Fruit fly (Drosophila melanogaster) whole organism, embryonic: ENCODE results near the gene CG7006.
A peak's percentile ranks its signal among the peaks of the same experiment; 100 is the strongest.

ENCODE experiments used
- Atf3 ChIP-seq: fragments of 200-800 bp; sonication (Bioruptor generic); optimal IDR thresholded peaks from 3 replicates; lab custom pipeline; 2016; ENCODE audit warnings: missing biosample characterization, missing genetic modification characterization
- Awh ChIP-seq: fragments of 200-800 bp; sonication (Bioruptor generic); IDR thresholded peaks from 2 replicates; pipeline ENCODE4, ENCODE4 v1.3.6; 2022; ENCODE audit warnings: missing biosample characterization, missing genetic modification characterization
- B-H2 ChIP-seq: fragments of 200-800 bp; sonication (Bioruptor generic); optimal IDR thresholded peaks from 2 replicates; lab custom pipeline; 2018; ENCODE audit warnings: missing biosample characterization, mild to moderate bottlenecking, missing genetic modification characterization
- CG10979 ChIP-seq: fragments of 200-800 bp; sonication (Bioruptor generic); optimal IDR thresholded peaks from 2 replicates; lab custom pipeline; 2018; ENCODE audit warnings: missing biosample characterization, mild to moderate bottlenecking, missing genetic modification characterization, moderate library complexity
- CG11398 ChIP-seq: fragments of 200-800 bp; sonication (Bioruptor generic); optimal IDR thresholded peaks from 2 replicates; lab custom pipeline; 2016; ENCODE audit warnings: missing biosample characterization, missing genetic modification characterization
- CG11456 ChIP-seq: fragments of 200-800 bp; sonication (Bioruptor generic); IDR thresholded peaks from 3 replicates; pipeline ENCODE4 v1.3.6; 2022; ENCODE audit warnings: missing biosample characterization, missing genetic modification characterization
- CG12219 ChIP-seq: fragments of 200-800 bp; sonication (Bioruptor generic); optimal IDR thresholded peaks from 3 replicates; lab custom pipeline; 2018; ENCODE audit warnings: missing biosample characterization, mild to moderate bottlenecking, missing genetic modification characterization
- CG13624 ChIP-seq: fragments of 200-800 bp; sonication (Bioruptor generic); optimal IDR thresholded peaks from 2 replicates; lab custom pipeline; 2016; ENCODE audit warnings: missing biosample characterization, missing genetic modification characterization
- CG14667 ChIP-seq: fragments of 200-800 bp; sonication (Bioruptor generic); IDR thresholded peaks from 2 replicates; pipeline ENCODE4 v1.3.6; 2022; ENCODE audit warnings: missing biosample characterization, missing genetic modification characterization
- CG14860 ChIP-seq: fragments of 200-800 bp; sonication (Bioruptor generic); IDR thresholded peaks from 3 replicates; pipeline ENCODE4 v1.3.6; 2022; ENCODE audit warnings: missing biosample characterization, missing genetic modification characterization; ENCODE audit not compliant: partially characterized antibody
- CG15269 ChIP-seq: fragments of 200-800 bp; sonication (Bioruptor generic); optimal IDR thresholded peaks from 2 replicates; lab custom pipeline; 2018; ENCODE audit warnings: missing biosample characterization, mild to moderate bottlenecking, missing genetic modification characterization, moderate library complexity
- CG1647 ChIP-seq: fragments of 200-800 bp; sonication (Bioruptor generic); optimal IDR thresholded peaks from 3 replicates; lab custom pipeline; 2016; ENCODE audit warnings: missing biosample characterization, missing genetic modification characterization
- CG17359 ChIP-seq: fragments of 200-800 bp; sonication (Bioruptor generic); optimal IDR thresholded peaks from 3 replicates; lab custom pipeline; 2018; ENCODE audit warnings: missing biosample characterization, mild to moderate bottlenecking, missing genetic modification characterization, moderate library complexity
- CG17568 ChIP-seq: fragments of 200-800 bp; sonication (Bioruptor generic); optimal IDR thresholded peaks from 2 replicates; lab custom pipeline; 2018; ENCODE audit warnings: missing biosample characterization, mild to moderate bottlenecking, missing genetic modification characterization, moderate library complexity
- CG31224 ChIP-seq: fragments of 200-800 bp; sonication (Bioruptor generic); IDR thresholded peaks from 2 replicates; pipeline ENCODE4 v1.3.6; 2022; ENCODE audit warnings: missing biosample characterization, missing genetic modification characterization
- CG32772 ChIP-seq: fragments of 200-800 bp; sonication (Bioruptor generic); IDR thresholded peaks from 2 replicates; pipeline ENCODE4 v1.3.6; 2022; ENCODE audit warnings: missing biosample characterization, missing genetic modification characterization
- CG3407 ChIP-seq: fragments of 200-800 bp; sonication (Bioruptor generic); optimal IDR thresholded peaks from 2 replicates; lab custom pipeline; 2018; ENCODE audit warnings: missing biosample characterization, mild to moderate bottlenecking, missing genetic modification characterization
- CG3726 ChIP-seq: fragments of 200-800 bp; sonication (Bioruptor generic); IDR thresholded peaks from 3 replicates; pipeline ENCODE4, ENCODE4 v1.3.6; 2022; ENCODE audit warnings: missing biosample characterization, missing genetic modification characterization
- CG4617 ChIP-seq: fragments of 200-800 bp; sonication (Bioruptor generic); optimal IDR thresholded peaks from 3 replicates; lab custom pipeline; 2016; ENCODE audit warnings: missing biosample characterization, missing genetic modification characterization, borderline replicate concordance
- CG4730 ChIP-seq: fragments of 200-800 bp; sonication (Bioruptor generic); IDR thresholded peaks from 2 replicates; pipeline ENCODE4 v1.3.6; 2022; ENCODE audit warnings: missing biosample characterization, missing genetic modification characterization
- CG5180 ChIP-seq: fragments of 200-800 bp; sonication (Bioruptor generic); optimal IDR thresholded peaks from 3 replicates; lab custom pipeline; 2017; ENCODE audit warnings: missing biosample characterization, missing genetic modification characterization, mild to moderate bottlenecking, moderate library complexity, missing genetic modification reagents
- CG6254 ChIP-seq: fragments of 200-800 bp; sonication (Bioruptor generic); optimal IDR thresholded peaks from 3 replicates; lab custom pipeline; 2017; ENCODE audit warnings: mild to moderate bottlenecking, missing biosample characterization, missing genetic modification reagents, missing genetic modification characterization
- CG7786 ChIP-seq: fragments of 200-800 bp; sonication (Bioruptor generic); optimal IDR thresholded peaks from 2 replicates; lab custom pipeline; 2016; ENCODE audit warnings: missing biosample characterization, missing genetic modification characterization
- CTCF ChIP-seq: fragments of 200-800 bp; sonication (Bioruptor generic); optimal IDR thresholded peaks from 2 replicates; lab custom pipeline; 2017; ENCODE audit warnings: missing biosample characterization, mild to moderate bottlenecking, missing genetic modification characterization, moderate library complexity
- Chrac-16 ChIP-seq: fragments of 200-800 bp; sonication (Bioruptor generic); optimal IDR thresholded peaks from 3 replicates; lab custom pipeline; 2016; ENCODE audit warnings: missing biosample characterization, missing genetic modification characterization
- Deaf1 ChIP-seq: fragments of 200-800 bp; optimal IDR thresholded peaks from 3 replicates; lab custom pipeline; 2019; ENCODE audit warnings: missing biosample characterization, mild to moderate bottlenecking, missing genetic modification characterization, moderate library complexity
- ERR ChIP-seq: fragments of 200-800 bp; sonication (Bioruptor generic); optimal IDR thresholded peaks from 2 replicates; lab custom pipeline; 2016; ENCODE audit warnings: missing biosample characterization, missing genetic modification characterization
- Fer2 ChIP-seq: fragments of 200-800 bp; sonication (Bioruptor generic); optimal IDR thresholded peaks from 2 replicates; lab custom pipeline; 2018; ENCODE audit warnings: missing biosample characterization, mild to moderate bottlenecking, missing genetic modification characterization, moderate library complexity
- Hmx ChIP-seq: fragments of 200-800 bp; sonication (Bioruptor generic); optimal IDR thresholded peaks from 2 replicates; lab custom pipeline; 2016; ENCODE audit warnings: missing biosample characterization, missing genetic modification characterization
- Hr51 ChIP-seq, 2 experiments: fragments of 200-800 bp; sonication (Bioruptor generic); optimal IDR thresholded peaks; 2 replicates in 1 of 2; 3 replicates in 1 of 2; lab custom pipeline; 2016 to 2018; ENCODE audit warnings: missing biosample characterization in 2 of 2, missing genetic modification characterization in 2 of 2, mild to moderate bottlenecking in 1 of 2, moderate library complexity in 1 of 2
- Meics ChIP-seq: fragments of 200-800 bp; sonication (Bioruptor generic); optimal IDR thresholded peaks from 2 replicates; lab custom pipeline; 2017; ENCODE audit warnings: missing biosample characterization, mild to moderate bottlenecking, missing genetic modification characterization
- Nf-YC ChIP-seq: fragments of 200-800 bp; optimal IDR thresholded peaks from 3 replicates; lab custom pipeline; 2019; ENCODE audit warnings: missing biosample characterization, mild to moderate bottlenecking, missing genetic modification characterization, moderate library complexity
- Scr ChIP-seq: fragments of 200-800 bp; sonication (Bioruptor generic); IDR thresholded peaks from 2 replicates; pipeline ENCODE4 v1.3.6; 2022; ENCODE audit warnings: missing biosample characterization, missing genetic modification characterization; ENCODE audit not compliant: partially characterized antibody
- Ssrp ChIP-seq: fragments of 200-800 bp; sonication (Bioruptor generic); optimal IDR thresholded peaks from 2 replicates; lab custom pipeline; 2018; ENCODE audit warnings: missing biosample characterization, mild to moderate bottlenecking, missing genetic modification characterization, moderate library complexity
- amos ChIP-seq: fragments of 200-800 bp; sonication (Bioruptor generic); IDR thresholded peaks from 2 replicates; pipeline ENCODE4 v1.3.6; 2022; ENCODE audit warnings: missing biosample characterization, missing genetic modification characterization; ENCODE audit not compliant: partially characterized antibody
- btn ChIP-seq: fragments of 200-800 bp; sonication (Bioruptor generic); optimal IDR thresholded peaks from 2 replicates; lab custom pipeline; 2016; ENCODE audit warnings: missing biosample characterization, missing genetic modification characterization
- chm ChIP-seq: fragments of 200-800 bp; sonication (Bioruptor generic); IDR thresholded peaks from 2 replicates; pipeline ENCODE4 v1.3.6; 2022; ENCODE audit warnings: missing biosample characterization, missing genetic modification characterization
- gcm2 ChIP-seq: fragments of 200-800 bp; sonication (Bioruptor generic); optimal IDR thresholded peaks from 2 replicates; lab custom pipeline; 2016; ENCODE audit warnings: missing biosample characterization, missing genetic modification characterization
- gfzf ChIP-seq: fragments of 200-800 bp; sonication (Bioruptor generic); optimal IDR thresholded peaks from 2 replicates; lab custom pipeline; 2016; ENCODE audit warnings: missing biosample characterization, mild to moderate bottlenecking, missing genetic modification characterization, moderate library complexity
- grau ChIP-seq: fragments of 200-800 bp; optimal IDR thresholded peaks from 3 replicates; lab custom pipeline; 2019; ENCODE audit warnings: missing biosample characterization, mild to moderate bottlenecking, missing genetic modification characterization, moderate library complexity
- gsb-n ChIP-seq: fragments of 200-800 bp; sonication (Bioruptor generic); optimal IDR thresholded peaks from 3 replicates; lab custom pipeline; 2018; ENCODE audit warnings: missing biosample characterization, mild to moderate bottlenecking, missing genetic modification characterization
- hth ChIP-seq: fragments of >200 bp; optimal IDR thresholded peaks from 2 replicates; lab custom pipeline; 2017; ENCODE audit warnings: inconsistent platforms
- lilli ChIP-seq: fragments of 200-800 bp; sonication (Bioruptor generic); optimal IDR thresholded peaks from 3 replicates; lab custom pipeline; 2016; ENCODE audit warnings: missing biosample characterization, missing genetic modification characterization
- maf-S ChIP-seq: fragments of 200-800 bp; sonication (Bioruptor generic); optimal IDR thresholded peaks from 2 replicates; lab custom pipeline; 2016; ENCODE audit warnings: missing biosample characterization, missing genetic modification characterization
- pan ChIP-seq, 4 experiments: fragments of >200 bp in 3 of 4; fragments of 200-800 bp in 1 of 4; sonication (Bioruptor generic) in 1 of 4; optimal IDR thresholded peaks in 3 of 4; IDR thresholded peaks in 1 of 4; 2 replicates each; pipeline versions ENCODE4 v1.3.6 to Lab custom; 2017 to 2022; ENCODE audit warnings: missing biosample characterization in 2 of 4, missing genetic modification characterization in 2 of 4, mixed read lengths in 1 of 4
- pho ChIP-seq: fragments of 200-800 bp; sonication (Bioruptor generic); optimal IDR thresholded peaks from 2 replicates; lab custom pipeline; 2016; ENCODE audit warnings: missing biosample characterization, missing genetic modification characterization
- ttk ChIP-seq: fragments of 200-800 bp; sonication (Bioruptor generic); IDR thresholded peaks from 2 replicates; pipeline ENCODE4 v2.1.2; 2022; ENCODE audit warnings: missing biosample characterization, missing genetic modification characterization
- tup ChIP-seq: fragments of 200-800 bp; sonication (Bioruptor generic); optimal IDR thresholded peaks from 2 replicates; lab custom pipeline; 2016; ENCODE audit warnings: missing biosample characterization, mild to moderate bottlenecking, missing genetic modification characterization, moderate library complexity

CG7006 gene

DNA sequence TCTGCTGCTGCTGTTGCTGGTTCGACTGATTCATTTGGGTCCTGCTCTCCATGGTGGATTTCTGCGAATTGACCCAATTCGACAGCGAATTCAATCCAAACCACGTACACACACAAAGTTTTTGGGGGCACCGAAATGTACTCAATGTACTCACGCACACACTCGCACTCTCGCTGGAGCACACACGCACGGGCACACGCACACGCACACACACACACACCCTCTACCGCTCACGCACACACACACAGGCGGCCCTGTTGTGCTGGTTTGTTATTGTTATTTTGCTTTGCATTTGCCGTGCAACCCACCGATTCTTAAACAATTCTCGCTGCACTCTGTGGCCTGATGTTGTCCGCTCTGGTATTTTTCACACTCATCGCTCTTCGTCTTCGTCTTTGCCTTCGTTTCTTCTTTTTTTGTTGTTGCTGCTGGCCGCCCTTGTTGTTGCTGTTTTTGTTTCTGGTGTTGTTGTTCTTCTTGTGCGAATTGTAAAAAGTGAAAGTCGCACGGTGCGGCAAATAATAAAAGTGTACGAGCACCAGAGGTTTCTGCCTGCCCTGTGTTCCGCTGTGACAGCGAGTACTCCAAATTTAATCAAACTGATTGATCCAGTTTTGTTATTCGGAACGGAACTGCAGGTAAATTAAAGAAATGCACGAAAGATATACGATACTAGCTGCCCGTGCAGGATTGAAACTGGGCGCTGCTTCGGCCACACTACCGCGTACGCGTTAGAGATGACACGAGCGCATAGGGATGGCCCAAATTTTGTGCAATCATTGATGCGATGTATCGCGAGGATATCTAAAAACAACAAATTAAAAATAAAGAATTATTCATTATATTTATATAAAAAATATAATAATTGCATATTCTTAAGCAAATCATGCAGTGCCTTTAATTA, 25.8 kb downstream of the CG7006 start, which contains the start of gene CG3744 (continued):
- peak; percentile 89 for TF ChIP-seq ttk
- TF ChIP-seq CG14860 (GFP tag; lab: Robert Waterston, UW), result peak; percentile 89
- peak; percentile 27 for TF ChIP-seq CG11398 (GFP tag; lab: Kevin White, UChicago)
- no peak for TF ChIP-seq CG17568 (GFP tag; lab: Kevin White, UChicago)
- TF ChIP-seq CG15269 (tag; lab: Kevin White, UChicago), result peak; percentile 90
- TF ChIP-seq CG12219 (GFP tag; lab: Kevin White, UChicago), result peak; percentile 67
- TF ChIP-seq CTCF (GFP tag; lab: Kevin White, UChicago), result no peak
- peak; percentile 93 for TF ChIP-seq CG32772 (GFP tag; lab: Robert Waterston, UW)
- TF ChIP-seq CG14667 (GFP tag; lab: Robert Waterston, UW), result peak; percentile 92
- peak; percentile 98 for TF ChIP-seq CG11456 (GFP tag; lab: Robert Waterston, UW)
- TF ChIP-seq pho (GFP tag; lab: Kevin White, UChicago), result peak; percentile 58
- TF ChIP-seq CG3407 (GFP tag; lab: Kevin White, UChicago), result peak; percentile 78
- peak; percentile 84 for TF ChIP-seq Nf-YC
- no peak for TF ChIP-seq hth
- peak; percentile 61 for TF ChIP-seq ERR (GFP tag; lab: Kevin White, UChicago)
- TF ChIP-seq Deaf1, result peak; percentile 65
- peak; percentile 43 for TF ChIP-seq gcm2 (GFP tag; lab: Kevin White, UChicago)
- peak; percentile 87 for TF ChIP-seq CG31224 (GFP tag; lab: Robert Waterston, UW)
- TF ChIP-seq B-H2, result peak; percentile 95
- TF ChIP-seq Ssrp (tag; lab: Kevin White, UChicago), result peak; percentile 88
- peak; percentile 67 for TF ChIP-seq CG13624 (GFP tag; lab: Kevin White, UChicago)
- peak; percentile 53 for TF ChIP-seq Atf3 (GFP tag; lab: Kevin White, UChicago)
- no peak for TF ChIP-seq CG5180
- TF ChIP-seq grau, result peak; percentile 92
- TF ChIP-seq Chrac-16, result peak; percentile 86
- TF ChIP-seq maf-S (GFP tag; lab: Kevin White, UChicago), result peak; percentile 36
- peak; percentile 77 for TF ChIP-seq CG1647 (GFP tag; lab: Kevin White, UChicago)
- peak; percentile 84 for TF ChIP-seq CG3726
- TF ChIP-seq pan (optimal IDR thresholded peaks at IDR 0.05; lab: Kevin White, UChicago), result no peak
- TF ChIP-seq pan (GFP tag; optimal IDR thresholded peaks at IDR 0.05 in 1 of 2, IDR thresholded peaks at IDR 0.05 in 1 of 2), result peak in 1 of 2 experiments; percentile 95
- TF ChIP-seq CG7786, result peak; percentile 73
- no peak for TF ChIP-seq btn (GFP tag; lab: Kevin White, UChicago)
- TF ChIP-seq CG10979 (tag; lab: Kevin White, UChicago), result peak; percentile 84
- TF ChIP-seq CG4617, result peak; percentile 78
- TF ChIP-seq Scr, result peak; percentile 97
- TF ChIP-seq Hmx (GFP tag; lab: Kevin White, UChicago), result no peak
- peak; percentile 84 for TF ChIP-seq CG4730 (GFP tag; lab: Robert Waterston, UW)
- TF ChIP-seq tup (GFP tag; lab: Kevin White, UChicago), result peak; percentile 69
- peak; percentile 79 for TF ChIP-seq gfzf (GFP tag; lab: Kevin White, UChicago)
- peak; percentile 88 for TF ChIP-seq lilli
- peak; percentile 91 for TF ChIP-seq Fer2
- TF ChIP-seq chm (GFP tag; lab: Robert Waterston, UW), result peak; percentile 93
- TF ChIP-seq gsb-n (tag; lab: Kevin White, UChicago), result peak; percentile 78
- peak; percentile 56 for TF ChIP-seq CG6254 (GFP tag; lab: Kevin White, UChicago)
- TF ChIP-seq CG17359 (tag; lab: Kevin White, UChicago), result peak; percentile 90
- TF ChIP-seq Awh (GFP tag; lab: Robert Waterston, UW), result peak; percentile 84
- TF ChIP-seq amos, result peak; percentile 94
- TF ChIP-seq Meics, result peak; percentile 93
- peak; percentile 79 to 87 for TF ChIP-seq Hr51 (GFP tag; optimal IDR thresholded peaks at IDR 0.05; lab: Kevin White, UChicago)
